Worm (Caenorhabditis elegans) whole organism, dauer: ENCODE measurements around the gene spig-4.
"Not testable (repeated sequence)": the region's sequence is repeated elsewhere in the genome, so short reads cannot be mapped to it uniquely, and the experiment has no call there.

ENCODE experiments used
- unc-62 ChIP-seq: sonication (generic microtip); optimal IDR thresholded peaks from 2 replicates; lab custom pipeline; 2017; ENCODE audit warnings: missing biosample characterization, missing genetic modification reagents, missing genetic modification characterization

The spig-4 gene

DNA sequence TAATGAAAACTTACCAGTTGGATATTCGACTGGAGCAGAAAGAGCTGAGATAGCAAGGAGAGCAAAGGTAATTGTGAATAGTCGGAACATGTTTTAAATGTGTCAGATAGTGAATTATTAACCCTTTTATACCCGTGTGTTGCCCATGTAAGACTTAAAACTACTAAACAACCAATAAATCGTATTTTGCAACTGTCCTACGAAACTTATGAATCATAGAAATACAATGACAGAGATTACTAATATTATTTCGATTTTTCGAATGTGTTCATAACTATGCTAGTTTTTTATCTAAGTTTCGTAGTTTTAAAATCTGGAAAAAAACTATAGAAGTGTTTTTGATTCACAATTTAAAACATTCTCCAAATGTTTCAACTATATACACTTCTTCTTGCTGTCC is at the start of gene spig-4:
Gene spig-4, minus strand, starts transcription at position 101 of the 400 bp plus-strand sequence.
- TF ChIP-seq unc-62 (GFP tag; lab: Kevin White, UChicago) = not testable (repeated sequence)

DNA sequence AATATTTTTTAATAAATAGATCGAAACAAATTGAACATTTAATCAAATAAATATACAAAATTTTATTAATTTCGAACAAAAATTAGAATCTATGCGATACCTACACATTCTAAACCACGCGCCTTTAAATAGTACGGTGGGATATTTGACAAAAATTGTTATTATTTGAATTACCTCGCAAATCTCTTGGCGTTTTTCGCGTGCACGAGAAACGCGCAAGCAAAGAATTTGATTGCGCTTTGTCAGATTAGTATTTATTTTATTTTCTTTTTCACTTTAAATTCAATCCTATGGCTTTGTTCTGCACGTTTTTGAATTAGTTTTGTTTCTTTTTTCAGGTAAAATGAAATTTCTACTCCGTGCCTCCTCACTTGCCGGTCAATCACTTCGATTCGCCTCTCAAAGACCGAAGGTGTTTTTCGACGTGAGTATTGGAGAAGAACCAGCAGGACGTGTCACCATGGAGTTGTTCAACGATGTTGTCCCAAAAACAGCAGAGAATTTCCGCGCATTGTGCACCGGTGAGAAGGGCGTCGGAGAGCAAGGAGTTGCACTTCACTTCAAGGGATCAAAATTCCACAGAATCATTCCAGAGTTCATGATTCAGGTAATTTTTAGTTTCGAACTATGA is 49.2 kb upstream of the spig-4 start, which contains the start of gene cyn-1:
Gene cyn-1, plus strand, starts transcription at position 339 of the 631 bp plus-strand sequence.
- TF ChIP-seq unc-62 (GFP tag; lab: Kevin White, UChicago) = no peak

DNA sequence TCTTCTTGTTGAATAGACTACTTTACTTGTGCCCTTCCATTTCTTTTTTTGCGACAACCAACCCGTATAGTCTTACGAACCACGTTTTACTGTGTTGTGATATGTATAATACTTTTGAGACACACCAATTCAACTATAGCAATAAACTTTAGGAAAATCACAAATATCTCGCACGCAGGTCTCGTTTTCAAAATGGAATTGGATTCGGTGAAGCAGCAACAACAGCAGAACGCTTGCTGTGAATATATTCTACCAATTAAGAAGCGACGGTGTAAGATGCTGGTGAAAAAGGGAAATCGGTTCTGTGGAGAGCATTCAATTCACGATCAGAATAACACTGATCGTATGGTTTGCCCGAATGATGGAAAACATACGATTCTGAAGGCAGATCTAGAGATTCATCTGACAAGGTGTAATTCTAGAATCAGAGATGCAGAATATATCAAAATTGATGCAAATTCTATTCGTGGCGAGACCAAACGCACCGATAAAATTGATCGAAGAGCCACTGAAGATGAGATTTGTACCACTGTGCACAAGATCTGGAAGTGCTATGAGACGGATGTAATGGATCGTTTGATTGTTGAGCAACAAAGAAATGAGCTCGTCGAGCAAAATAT is 47.7 kb upstream of the spig-4 start, which contains the start of gene Y49A3A.3:
Gene Y49A3A.3, plus strand, starts transcription at position 153 of the 620 bp plus-strand sequence.
- no peak for TF ChIP-seq unc-62 (GFP tag; lab: Kevin White, UChicago)

- no peak for TF ChIP-seq unc-62 (GFP tag; lab: Kevin White, UChicago)
Observed at ce11 chrV:14352032-14352431, 45.4 kb upstream of the spig-4 start.

ce11 chrV:14351629-14352028 is 45.0 kb upstream of the spig-4 start, which contains the start of gene vha-13:
TSS of gene vha-13 (plus strand) at chrV:14351709.
- TF ChIP-seq unc-62 (GFP tag; lab: Kevin White, UChicago) = no peak

DNA sequence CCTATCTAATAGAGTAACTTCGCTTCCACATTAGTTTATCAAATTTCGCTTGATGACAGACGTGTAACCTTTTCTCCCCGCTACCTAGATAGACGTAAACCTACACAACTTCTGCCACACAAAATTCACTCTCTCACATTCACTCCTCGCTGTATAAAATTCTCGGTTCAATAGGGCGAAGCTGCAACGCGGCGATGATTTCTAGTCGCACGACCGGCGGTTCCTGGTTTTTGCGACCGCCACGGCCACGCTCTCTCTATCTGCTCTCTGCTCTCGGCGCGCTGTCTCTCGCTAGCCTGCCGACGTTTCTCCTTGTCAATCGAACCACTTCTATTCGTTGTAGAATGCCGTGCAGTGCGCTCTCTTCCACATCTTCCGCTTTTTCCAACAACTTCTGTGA is 44.3 kb upstream of the spig-4 start:
- no peak for TF ChIP-seq unc-62 (GFP tag; lab: Kevin White, UChicago)

DNA sequence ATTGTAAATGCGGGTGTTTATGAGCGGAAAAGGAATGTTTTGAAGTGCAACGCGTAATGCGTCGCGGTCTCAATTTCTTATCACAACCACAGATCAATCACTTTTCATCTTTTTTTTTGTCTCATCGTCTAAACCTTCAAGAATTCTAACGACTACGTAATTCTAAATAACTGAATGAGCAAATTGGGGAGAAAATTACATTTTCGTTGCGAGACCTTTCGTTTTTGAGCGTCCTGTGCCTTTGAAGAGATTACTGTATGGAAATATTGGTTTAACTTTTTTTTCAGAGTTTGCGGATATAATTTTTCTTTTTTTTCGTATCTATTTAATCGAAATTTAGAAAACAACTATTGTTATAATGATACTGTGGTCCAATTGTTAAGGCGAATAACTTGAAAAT is 43.8 kb upstream of the spig-4 start:
- no peak for TF ChIP-seq unc-62 (GFP tag; lab: Kevin White, UChicago)

- no peak for TF ChIP-seq unc-62 (GFP tag; lab: Kevin White, UChicago)
Observed at ce11 chrV:14347234-14347826, 40.7 kb upstream of the spig-4 start, which contains the start of gene cept-2. TSS of gene cept-2 (plus strand) at chrV:14347766.

DNA sequence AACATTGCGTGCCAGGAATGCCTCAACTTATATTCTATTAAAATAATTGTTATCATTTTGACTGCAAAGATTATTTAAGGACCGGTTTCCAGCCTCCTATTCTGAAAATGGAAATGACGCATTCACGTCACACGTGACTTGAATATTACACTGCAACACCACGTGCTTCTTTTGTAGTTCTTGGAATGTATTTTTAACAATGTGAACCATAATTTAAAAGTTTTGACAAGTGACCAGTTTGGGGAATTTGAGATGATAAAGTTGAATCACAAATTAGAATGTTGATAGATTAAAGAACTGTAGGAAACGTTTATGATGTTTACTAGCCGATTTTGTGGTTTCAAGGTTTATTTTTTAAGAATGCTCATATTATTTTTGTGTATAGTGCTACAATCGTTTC is 35.0 kb upstream of the spig-4 start, which contains the start of gene F47B8.10:
Gene F47B8.10, plus strand, starts transcription at position 301 of the 400 bp plus-strand sequence.
- no peak for TF ChIP-seq unc-62 (GFP tag; lab: Kevin White, UChicago)

DNA sequence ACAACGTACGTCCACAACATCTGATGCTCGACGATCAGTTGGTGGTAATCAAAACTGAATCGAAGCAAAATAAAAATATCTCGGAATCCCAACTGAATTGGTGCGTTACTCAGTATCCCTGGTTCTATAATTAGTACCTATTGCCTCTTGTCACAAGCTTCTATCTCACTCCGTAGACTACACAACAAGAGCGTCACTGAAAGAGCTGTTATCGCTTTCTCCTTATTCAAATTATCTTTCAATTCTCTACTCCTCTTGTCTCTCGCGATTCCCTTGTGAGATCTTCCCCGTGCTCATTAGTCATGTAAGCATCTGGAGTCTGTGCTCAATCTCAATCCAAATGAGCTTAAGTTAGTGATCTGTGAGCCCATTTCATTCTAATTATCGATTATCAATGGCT is 30.0 kb upstream of the spig-4 start, which contains the start of gene srm-6:
Gene srm-6, plus strand, starts transcription at position 301 of the 400 bp plus-strand sequence.
- TF ChIP-seq unc-62 (GFP tag; lab: Kevin White, UChicago) = no peak

DNA sequence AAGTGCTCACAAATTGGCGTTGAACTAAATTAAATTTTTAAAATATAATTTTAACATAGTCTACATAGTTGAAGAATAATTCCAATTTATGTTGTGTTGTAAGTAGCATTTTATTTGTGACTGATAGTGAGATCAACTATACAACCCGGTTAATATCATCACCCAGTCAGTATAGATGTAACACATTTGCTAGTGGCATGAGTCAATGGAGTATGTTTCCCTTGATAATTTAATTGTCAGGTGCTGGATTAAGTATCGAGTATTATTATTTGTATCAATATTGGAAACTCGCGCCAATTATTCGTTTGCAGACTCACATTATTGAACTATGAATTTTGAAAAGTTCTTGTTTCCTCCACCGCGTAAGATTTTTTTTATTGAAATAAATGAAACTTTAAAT is 28.2 kb upstream of the spig-4 start, which contains the start of gene srm-5:
Gene srm-5, plus strand, starts transcription at position 301 of the 400 bp plus-strand sequence.
- TF ChIP-seq unc-62 (GFP tag; lab: Kevin White, UChicago) = no peak

- TF ChIP-seq unc-62 (GFP tag; lab: Kevin White, UChicago) = no peak
Observed at ce11 chrV:14333116-14333515, 26.4 kb upstream of the spig-4 start, which contains the start of gene srm-4. TSS of gene srm-4 (plus strand) at chrV:14333416.

DNA sequence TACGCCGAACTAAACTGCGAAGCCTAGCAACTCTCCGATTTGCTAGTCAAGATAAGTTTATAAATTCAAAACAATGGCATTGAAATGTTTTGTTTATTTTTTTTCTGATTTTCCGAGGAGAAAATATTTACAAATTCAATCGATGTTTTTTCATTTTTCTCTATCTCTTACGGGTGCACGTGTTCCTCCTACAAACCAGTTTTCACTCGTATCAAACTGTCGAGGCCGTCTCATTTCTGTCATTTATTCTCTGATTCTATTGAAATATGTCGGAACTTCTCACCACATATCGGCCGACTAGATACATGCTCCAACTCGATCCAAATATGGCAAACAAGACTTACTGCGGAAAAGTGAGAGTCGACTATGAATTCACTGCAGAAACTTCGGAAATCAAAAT is 24.8 kb upstream of the spig-4 start, which contains the start of gene F47B8.8:
Gene F47B8.8, plus strand, starts transcription at position 257 of the 400 bp plus-strand sequence.
- no peak for TF ChIP-seq unc-62 (GFP tag; lab: Kevin White, UChicago)

DNA sequence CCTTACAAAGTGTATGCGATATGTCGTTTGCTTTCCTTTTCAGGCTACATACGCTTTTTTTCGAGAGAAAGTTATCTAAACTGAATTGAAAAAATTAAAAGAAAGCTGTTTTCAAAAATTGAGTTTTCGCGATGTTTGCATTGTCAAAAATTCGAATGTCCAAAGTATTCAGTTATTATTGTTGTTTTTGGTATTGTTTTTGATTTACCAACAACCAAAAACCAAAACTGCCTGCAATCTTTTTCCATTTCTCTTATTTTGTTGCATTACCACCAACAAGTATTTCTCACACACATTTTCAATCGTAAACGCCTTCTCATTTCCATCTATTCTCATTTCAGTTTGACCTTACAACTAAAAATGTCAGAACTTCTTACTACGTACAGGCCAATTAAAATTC is 22.1 kb upstream of the spig-4 start, which contains the start of gene pepm-1:
Gene pepm-1, plus strand, starts transcription at position 301 of the 400 bp plus-strand sequence.
- TF ChIP-seq unc-62 (GFP tag; lab: Kevin White, UChicago) = no peak

DNA sequence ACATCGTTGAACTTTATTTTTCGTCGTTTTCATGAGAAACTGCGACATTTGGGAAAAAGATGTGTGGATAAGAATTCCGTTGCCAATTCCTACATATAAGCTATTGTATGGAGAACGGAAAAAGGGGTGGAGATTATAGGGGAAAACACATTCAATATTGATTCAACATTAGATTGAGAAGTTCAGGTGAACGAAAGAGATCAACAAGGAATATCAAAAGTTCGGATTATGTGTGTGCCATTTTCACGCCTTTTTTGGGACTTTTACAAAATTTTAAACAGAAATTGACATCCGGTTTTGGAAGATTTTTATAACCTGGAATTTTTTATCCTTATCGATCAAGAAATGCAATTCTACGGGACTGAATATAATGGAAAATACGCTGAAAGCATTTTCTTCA is 21.1 kb upstream of the spig-4 start, which contains the start of gene F47B8.5:
Gene F47B8.5, minus strand, starts transcription at position 101 of the 400 bp plus-strand sequence.
- TF ChIP-seq unc-62 (GFP tag; lab: Kevin White, UChicago) = no peak
